Worm (Caenorhabditis elegans) whole organism, L4/young adult: ENCODE measurements around the gene Y17D7C.2.

Experiments used
- W03F9.2 ChIP-seq: fragments of 150-350 bp; optimal IDR thresholded peaks from 2 replicates; lab custom pipeline; 2014; ENCODE audit warnings: missing biosample characterization, missing genetic modification characterization
- him-1 ChIP-seq: sonication (generic microtip); optimal IDR thresholded peaks from 2 replicates; lab custom pipeline; 2016; ENCODE audit warnings: missing genotype, missing genetic modification reagents, missing genetic modification characterization, missing compliant biosample characterization

DNA sequence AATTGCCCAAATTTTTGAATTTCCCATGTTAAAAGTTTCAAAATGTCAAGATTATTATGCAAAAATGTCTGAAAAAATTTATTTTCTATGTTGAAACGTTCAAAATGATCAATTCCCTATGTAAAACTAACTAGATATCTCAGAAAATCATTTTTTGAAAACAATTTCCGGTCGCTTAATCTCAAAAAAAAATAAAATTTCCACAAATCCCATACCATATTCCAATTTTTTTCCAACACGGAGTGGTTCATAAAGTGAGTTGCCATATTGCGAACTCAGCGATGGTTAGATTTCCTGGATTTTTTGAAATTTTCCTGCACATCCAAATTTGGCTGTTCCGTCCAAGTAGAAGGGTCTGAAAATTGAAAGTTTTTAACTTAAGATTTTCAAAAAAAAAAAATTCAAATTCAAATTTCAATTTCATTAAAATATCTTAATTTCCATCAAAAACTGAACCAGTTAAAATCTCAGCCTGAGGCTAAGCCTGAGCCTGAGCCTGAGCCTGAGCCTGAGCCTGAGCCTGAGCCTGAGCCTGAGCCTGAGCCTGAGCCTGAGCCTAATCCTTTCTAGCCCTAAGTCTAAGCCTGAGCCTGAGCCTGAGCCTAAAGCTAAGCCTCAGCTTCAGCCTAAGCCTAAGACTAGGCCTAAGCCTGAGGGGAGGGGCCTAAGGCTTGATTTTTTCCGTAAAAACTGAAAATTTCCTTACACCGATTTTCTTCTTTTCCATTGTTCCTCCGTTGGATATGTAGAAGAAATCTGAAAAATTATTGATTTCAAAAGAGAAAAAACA, 2.9 kb upstream of the Y17D7C.2 start:
- TF ChIP-seq him-1 (no peak), W03F9.2 (no peak)
